Fruit fly (Drosophila melanogaster): ENCODE results near the gene Akh.

Gene Akh

dm6 chr3L:4108844-4109494, 32.3 kb upstream of the Akh start (continued):
- no peak for TF ChIP-seq nerfin-2 (GFP tag; IDR thresholded peaks at IDR 0.05; ENCODE audit: partially characterized antibody)
- peak; percentile 97 for TF ChIP-seq sens (GFP tag)
- TF ChIP-seq CG15011 (GFP tag; optimal IDR thresholded peaks at IDR 0.05), result peak; percentile 73
- TF ChIP-seq CG3838 (GFP tag; optimal IDR thresholded peaks at IDR 0.05), result no peak
- no peak for TF ChIP-seq lov (optimal IDR thresholded peaks at IDR 0.05)
- 0 out of 3 replicates have a peak, but pooled peaks have one; percentile 30 for TF ChIP-seq lov (GFP tag; IDR thresholded peaks at IDR 0.05)
- TF ChIP-seq CG2120 (GFP tag; optimal IDR thresholded peaks at IDR 0.05), result peak; percentile 84
- TF ChIP-seq ewg (GFP tag; optimal IDR thresholded peaks at IDR 0.05), result peak; percentile 56
- peak; percentile 52 for TF ChIP-seq Hmx (GFP tag; optimal IDR thresholded peaks at IDR 0.05)
- no peak for TF ChIP-seq abd-A (tag; optimal IDR thresholded peaks at IDR 0.05)
- peak; percentile 18 for TF ChIP-seq shn (GFP tag; optimal IDR thresholded peaks at IDR 0.05)
- TF ChIP-seq CG7372 (GFP tag; IDR thresholded peaks at IDR 0.05), result 0 out of 2 replicates have a peak, but pooled peaks have one; percentile 37
- peak; percentile 71 for TF ChIP-seq mam (GFP tag; optimal IDR thresholded peaks at IDR 0.05)
- TF ChIP-seq sna (GFP tag; IDR thresholded peaks at IDR 0.05; ENCODE audit: partially characterized antibody), result no peak
- peak; percentile 31 for TF ChIP-seq zfh2 (GFP tag; optimal IDR thresholded peaks at IDR 0.05)
- peak; percentile 66 for TF ChIP-seq cwo (GFP tag; optimal IDR thresholded peaks at IDR 0.05)
- TF ChIP-seq CG2678 (tag; optimal IDR thresholded peaks at IDR 0.05), result peak; percentile 90
- TF ChIP-seq CG12659 (GFP tag; optimal IDR thresholded peaks at IDR 0.05), result peak; percentile 74
- TF ChIP-seq pfk (GFP tag; optimal IDR thresholded peaks at IDR 0.05), result no peak
- peak; percentile 74 for TF ChIP-seq CG9437 (GFP tag; optimal IDR thresholded peaks at IDR 0.05)
- TF ChIP-seq H15 (GFP tag; IDR thresholded peaks at IDR 0.05), result 0 out of 3 replicates have a peak, but pooled peaks have one; percentile 28
- TF ChIP-seq nom (GFP tag; optimal IDR thresholded peaks at IDR 0.05), result no peak
- TF ChIP-seq CG16815 (GFP tag; optimal IDR thresholded peaks at IDR 0.05), result peak; percentile 71
- no peak for TF ChIP-seq Dref (GFP tag; IDR thresholded peaks at IDR 0.05)
- peak; percentile 80 for TF ChIP-seq CG10209 (GFP tag; optimal IDR thresholded peaks at IDR 0.05)
- peak; percentile 52 for TF ChIP-seq CG8944 (GFP tag; optimal IDR thresholded peaks at IDR 0.05)
- peak; percentile 45 for TF ChIP-seq HLH54F (GFP tag; optimal IDR thresholded peaks at IDR 0.05)
- no peak for TF ChIP-seq HmgD (GFP tag; optimal IDR thresholded peaks at IDR 0.05)
- peak; percentile 54 for TF ChIP-seq CG1603 (tag; optimal IDR thresholded peaks at IDR 0.05)
- no peak for TF ChIP-seq wek (GFP tag; optimal IDR thresholded peaks at IDR 0.05)
- no peak for TF ChIP-seq pho (GFP tag; optimal IDR thresholded peaks at IDR 0.05)
- TF ChIP-seq CG6175 (GFP tag; IDR thresholded peaks at IDR 0.05), result 0 out of 3 replicates have a peak, but pooled peaks have one; percentile 41
- TF ChIP-seq chn (GFP tag; optimal IDR thresholded peaks at IDR 0.05), result peak; percentile 58
- TF ChIP-seq maf-S (GFP tag; optimal IDR thresholded peaks at IDR 0.05), result peak; percentile 35
- TF ChIP-seq al (GFP tag; IDR thresholded peaks at IDR 0.05), result 0 out of 2 replicates have a peak, but pooled peaks have one; percentile 18
- TF ChIP-seq CG12744 (GFP tag; optimal IDR thresholded peaks at IDR 0.05), result peak; percentile 31
- TF ChIP-seq CG7987 (GFP tag; optimal IDR thresholded peaks at IDR 0.05), result no peak
- TF ChIP-seq cato (GFP tag; optimal IDR thresholded peaks at IDR 0.05; ENCODE audit: borderline replicate concordance), result no peak
- peak; percentile 85 for TF ChIP-seq Sox100B (GFP tag; optimal IDR thresholded peaks at IDR 0.05)
- no peak for TF ChIP-seq Ravus (GFP tag; IDR thresholded peaks at IDR 0.05)
- peak; percentile 45 for TF ChIP-seq CG5245 (GFP tag; optimal IDR thresholded peaks at IDR 0.05)
- TF ChIP-seq phol (tag; optimal IDR thresholded peaks at IDR 0.05), result peak; percentile 81
- TF ChIP-seq CG1647 (GFP tag; optimal IDR thresholded peaks at IDR 0.05), result peak; percentile 64
- no peak for TF ChIP-seq mirr (GFP tag; optimal IDR thresholded peaks at IDR 0.05)
- TF ChIP-seq seq (GFP tag; IDR thresholded peaks at IDR 0.05), result 0 out of 2 replicates have a peak, but pooled peaks have one; percentile 30
- peak; percentile 63 for TF ChIP-seq Bteb2 (GFP tag; optimal IDR thresholded peaks at IDR 0.05)
- peak; percentile 73 for TF ChIP-seq CG8388 (GFP tag; optimal IDR thresholded peaks at IDR 0.05)
- no peak for TF ChIP-seq lbe (GFP tag; optimal IDR thresholded peaks at IDR 0.05)
- TF ChIP-seq ftz-f1 (GFP tag; optimal IDR thresholded peaks at IDR 0.05), result no peak
- TF ChIP-seq Spps (tag; optimal IDR thresholded peaks at IDR 0.05), result peak; percentile 28

All from whole organism, embryonic.